Worm (Caenorhabditis elegans): ENCODE measurements around the gene Y17D7C.6.

The Y17D7C.6 gene

DNA sequence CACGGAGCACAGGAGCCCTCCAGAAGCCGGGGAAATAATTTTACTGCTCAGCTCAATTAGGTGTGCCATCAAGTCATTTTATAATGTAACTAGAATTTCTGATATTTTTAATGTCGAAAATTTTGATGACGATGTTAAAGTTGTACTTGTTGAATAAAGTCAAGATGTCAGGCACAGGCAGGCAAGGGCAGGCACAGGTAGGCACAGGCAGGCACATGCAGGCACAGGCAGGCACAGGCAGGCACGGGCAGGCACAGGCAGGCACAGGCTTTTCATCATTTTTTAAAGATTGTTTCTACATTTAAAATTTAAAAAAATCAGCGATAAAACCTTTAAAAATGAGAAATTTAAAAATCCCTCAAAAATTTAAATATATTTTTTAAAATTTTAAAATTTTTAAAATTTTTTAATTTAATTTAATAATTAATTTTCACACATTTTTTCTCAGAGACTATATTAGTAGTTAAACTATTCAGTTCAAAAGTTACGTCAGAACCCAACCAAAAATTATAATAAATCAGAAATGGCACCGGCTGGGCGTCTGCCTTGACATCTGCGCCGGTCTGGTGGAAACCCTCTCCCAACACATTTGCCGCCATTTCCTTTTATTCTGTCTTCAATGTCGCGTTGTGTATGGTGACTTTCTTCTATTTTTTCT is at the start of gene Y17D7C.6:
TSS of gene Y17D7C.6 (plus strand) at position 608 of the 658 bp plus-strand sequence.
- TF ChIP-seq nhr-237 (tag; optimal IDR thresholded peaks at IDR 0.05) (no peak), nhr-12 (tag; optimal IDR thresholded peaks at IDR 0.05) (no peak), sma-3 (GFP tag; optimal IDR thresholded peaks at IDR 0.05) (no peak), nhr-25 (tag; optimal IDR thresholded peaks at IDR 0.05) (no peak), nhr-6 (tag; optimal IDR thresholded peaks at IDR 0.05) (no peak), skn-1 (tag; optimal IDR thresholded peaks at IDR 0.05) (no peak), snpc-4 (tag; optimal IDR thresholded peaks at IDR 0.05) (no peak)

- TF ChIP-seq lsy-2 (tag; optimal IDR thresholded peaks at IDR 0.05), result no peak
- no peak for TF ChIP-seq gmeb-1 (tag; optimal IDR thresholded peaks at IDR 0.05)
- TF ChIP-seq nhr-77 (tag; optimal IDR thresholded peaks at IDR 0.05), result no peak
- TF ChIP-seq elt-1 (tag; optimal IDR thresholded peaks at IDR 0.05), result no peak
- TF ChIP-seq lin-13 (GFP tag; optimal IDR thresholded peaks at IDR 0.05), result no peak
- no peak for TF ChIP-seq nhr-129 (tag; optimal IDR thresholded peaks at IDR 0.05)
- no peak for TF ChIP-seq snpc-4 (tag; optimal IDR thresholded peaks at IDR 0.05)
- no peak for TF ChIP-seq F13H6.1 (tag; optimal IDR thresholded peaks at IDR 0.05)
- TF ChIP-seq ama-1 (optimal IDR thresholded peaks at IDR 0.05), result no peak
- TF ChIP-seq nhr-6 (tag; optimal IDR thresholded peaks at IDR 0.05), result no peak
- TF ChIP-seq mdl-1 (tag; optimal IDR thresholded peaks at IDR 0.05), result no peak
- TF ChIP-seq ZK546.5 (tag; optimal IDR thresholded peaks at IDR 0.05), result no peak
- no peak for TF ChIP-seq sem-4 (tag; optimal IDR thresholded peaks at IDR 0.05)
Observed at ce11 chrV:18662333-18662732, 47.3 kb upstream of the Y17D7C.6 start.

ce11 chrV:18664026-18664425 is 45.6 kb upstream of the Y17D7C.6 start, which contains the start of gene Y69H2.3:
Y69H2.3 (minus strand) TSS chrV:18664126.
- TF ChIP-seq skn-1 (tag; optimal IDR thresholded peaks at IDR 0.05) (no peak), sma-9 (GFP tag; optimal IDR thresholded peaks at IDR 0.05) (no peak), sma-9 (tag; optimal IDR thresholded peaks at IDR 0.05) (no peak), ztf-4 (tag; optimal IDR thresholded peaks at IDR 0.05) (no peak), unc-39 (tag; optimal IDR thresholded peaks at IDR 0.05) (no peak), ama-1 (optimal IDR thresholded peaks at IDR 0.05) (no peak), elt-1 (tag; optimal IDR thresholded peaks at IDR 0.05) (no peak), blmp-1 (tag; optimal IDR thresholded peaks at IDR 0.05; ENCODE audit: insufficient read depth) (no peak), nhr-10 (tag; optimal IDR thresholded peaks at IDR 0.05) (no peak), lin-11 (tag; optimal IDR thresholded peaks at IDR 0.05) (no peak), F13H6.1 (tag; optimal IDR thresholded peaks at IDR 0.05) (no peak), crh-2 (tag; optimal IDR thresholded peaks at IDR 0.05) (no peak), peb-1 (tag; optimal IDR thresholded peaks at IDR 0.05) (no peak), nhr-237 (tag; optimal IDR thresholded peaks at IDR 0.05) (no peak), nhr-77 (tag; optimal IDR thresholded peaks at IDR 0.05) (no peak), alr-1 (tag; optimal IDR thresholded peaks at IDR 0.05) (no peak)

DNA sequence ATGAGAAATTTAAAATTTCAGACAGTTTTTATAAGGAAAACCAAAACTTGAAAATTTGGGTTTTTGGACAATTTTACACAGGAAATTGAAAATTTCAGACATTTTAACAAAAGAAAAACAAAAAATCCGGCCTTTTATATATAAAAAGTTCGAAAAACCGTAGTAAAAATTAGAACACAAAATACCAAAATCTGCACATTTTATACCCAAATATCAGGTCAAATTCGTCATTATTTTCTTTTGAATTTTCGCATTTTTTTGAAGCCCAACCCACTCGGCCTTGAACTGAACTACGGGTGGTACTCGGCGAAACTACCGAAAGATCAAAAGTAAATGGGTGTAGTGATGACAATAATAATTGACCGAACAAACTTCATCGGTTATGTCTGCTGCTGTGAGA is 42.4 kb upstream of the Y17D7C.6 start:
- TF ChIP-seq nhr-11 (tag; optimal IDR thresholded peaks at IDR 0.05), result no peak
- TF ChIP-seq sma-3 (GFP tag; optimal IDR thresholded peaks at IDR 0.05), result no peak
- TF ChIP-seq lin-13 (GFP tag; optimal IDR thresholded peaks at IDR 0.05), result no peak
- TF ChIP-seq lsy-2 (tag; optimal IDR thresholded peaks at IDR 0.05), result no peak
- TF ChIP-seq zag-1 (tag; optimal IDR thresholded peaks at IDR 0.05), result no peak
- no peak for TF ChIP-seq aly-2 (tag; optimal IDR thresholded peaks at IDR 0.05)
- TF ChIP-seq elt-1 (tag; optimal IDR thresholded peaks at IDR 0.05), result no peak
- no peak for TF ChIP-seq peb-1 (tag; optimal IDR thresholded peaks at IDR 0.05)
- TF ChIP-seq crh-2 (tag; optimal IDR thresholded peaks at IDR 0.05), result no peak
- TF ChIP-seq fos-1 (tag; optimal IDR thresholded peaks at IDR 0.05), result no peak
- TF ChIP-seq nhr-129 (tag; optimal IDR thresholded peaks at IDR 0.05), result no peak
- no peak for TF ChIP-seq R02D3.7 (tag; optimal IDR thresholded peaks at IDR 0.05)
- TF ChIP-seq ZK546.5 (tag; optimal IDR thresholded peaks at IDR 0.05), result no peak

DNA sequence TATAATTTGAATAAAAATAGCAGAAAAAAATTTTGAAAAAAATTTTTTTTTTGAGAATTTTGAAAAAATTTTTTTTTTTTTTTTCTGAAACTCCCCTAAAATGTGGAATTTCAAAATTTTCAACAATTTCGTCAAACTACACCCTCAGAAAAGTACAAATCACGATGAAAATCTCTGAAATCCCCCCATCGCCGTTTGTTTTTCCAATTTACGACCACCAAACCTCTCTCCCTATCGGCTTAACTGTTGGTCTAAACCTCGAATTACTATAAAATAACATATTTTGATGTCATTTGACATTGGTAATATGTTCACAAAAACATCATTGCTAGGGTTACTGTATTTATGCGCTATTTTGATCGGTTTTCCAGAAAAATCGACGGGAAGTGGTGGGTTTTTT is 39.6 kb upstream of the Y17D7C.6 start, which contains the start of gene Y69H2.10:
TSS of gene Y69H2.10 (plus strand) at position 301 of the 400 bp plus-strand sequence.
- TF ChIP-seq lsy-2 (tag; optimal IDR thresholded peaks at IDR 0.05), result no peak
- no peak for TF ChIP-seq alr-1 (tag; optimal IDR thresholded peaks at IDR 0.05)
- no peak for TF ChIP-seq lin-11 (tag; optimal IDR thresholded peaks at IDR 0.05)
- TF ChIP-seq mbf-1 (tag; optimal IDR thresholded peaks at IDR 0.05), result no peak
- no peak for TF ChIP-seq skn-1 (tag; optimal IDR thresholded peaks at IDR 0.05)
- TF ChIP-seq nhr-21 (tag; optimal IDR thresholded peaks at IDR 0.05), result no peak
- no peak for TF ChIP-seq zag-1 (tag; optimal IDR thresholded peaks at IDR 0.05)
- no peak for TF ChIP-seq ama-1 (optimal IDR thresholded peaks at IDR 0.05)
- no peak for TF ChIP-seq F13H6.1 (tag; optimal IDR thresholded peaks at IDR 0.05)
- no peak for TF ChIP-seq gmeb-1 (tag; optimal IDR thresholded peaks at IDR 0.05)
- no peak for TF ChIP-seq nhr-237 (tag; optimal IDR thresholded peaks at IDR 0.05)
- TF ChIP-seq Y55F3AM.14 (GFP tag; optimal IDR thresholded peaks at IDR 0.05), result no peak
- no peak for TF ChIP-seq mab-5 (tag; optimal IDR thresholded peaks at IDR 0.05)
- TF ChIP-seq sma-9 (GFP tag; optimal IDR thresholded peaks at IDR 0.05), result no peak
- no peak for TF ChIP-seq sma-9 (tag; optimal IDR thresholded peaks at IDR 0.05)
- TF ChIP-seq blmp-1 (tag; optimal IDR thresholded peaks at IDR 0.05; ENCODE audit: insufficient read depth), result no peak
- TF ChIP-seq nhr-25 (tag; optimal IDR thresholded peaks at IDR 0.05), result no peak
- no peak for TF ChIP-seq ZK546.5 (tag; optimal IDR thresholded peaks at IDR 0.05)

Data from whole organism, L2 larva.